Worm (Caenorhabditis elegans) whole organism, early embryonic: Measurements from ENCODE around the gene glr-8.

Experiments used
- aly-1 ChIP-seq: sonication (generic microtip); optimal IDR thresholded peaks from 2 replicates; lab custom pipeline; 2016; ENCODE audit warnings: missing genetic modification characterization, missing compliant biosample characterization
- ama-1 ChIP-seq: fragments of 150-350 bp; optimal IDR thresholded peaks from 2 replicates; lab custom pipeline; 2014
- hnd-1 ChIP-seq: sonication (generic microtip); optimal IDR thresholded peaks from 2 replicates; lab custom pipeline; 2016; ENCODE audit warnings: missing genetic modification characterization, missing compliant biosample characterization

DNA sequence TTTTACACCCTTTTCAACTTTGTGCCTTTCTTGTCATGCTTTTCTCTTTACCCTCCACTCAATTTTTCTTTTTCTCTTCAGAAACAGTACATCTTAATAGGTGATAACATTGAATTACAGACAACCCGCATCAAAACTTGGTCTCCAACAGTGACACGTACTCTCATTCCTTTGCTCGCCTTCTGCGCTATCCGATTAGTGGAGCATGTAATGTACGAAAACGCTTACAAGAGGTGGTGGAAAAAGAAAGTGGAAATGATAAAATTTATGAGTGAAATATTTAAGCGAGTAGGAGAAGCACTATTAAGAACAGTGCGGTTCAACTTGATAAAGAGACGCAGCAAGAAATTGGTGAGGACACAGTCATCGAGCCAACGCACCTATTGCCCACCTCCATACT, 49.2 kb upstream of the glr-8 start, which contains the start of gene pept-1:
- TF ChIP-seq hnd-1 = no peak
- TF ChIP-seq aly-1 (tag; lab: Kevin White, UChicago) = no peak
- no peak for TF ChIP-seq ama-1 (lab: Kevin White, UChicago)
